Worm (Caenorhabditis elegans) whole organism, midembryonic: ENCODE data around the gene F45D3.4.

Experiments used
- T22C8.4 ChIP-seq: fragments of 200-800 bp; sonication (Bioruptor generic); IDR thresholded peaks from 2 replicates; pipeline ENCODE4 v1.3.6; 2022; ENCODE audit warnings: missing genetic modification characterization, missing compliant biosample characterization
- cog-1 ChIP-seq: sonication (generic microtip); optimal IDR thresholded peaks from 2 replicates; lab custom pipeline; 2016; ENCODE audit warnings: missing genetic modification characterization, missing compliant biosample characterization
- flt-1 ChIP-seq: fragments of 200-800 bp; sonication (Bioruptor generic); IDR thresholded peaks from 2 replicates; pipeline ENCODE4 v1.3.6; 2022; ENCODE audit warnings: missing genetic modification characterization, missing compliant biosample characterization
- klf-2 ChIP-seq: fragments of 200-800 bp; sonication (Bioruptor generic); conservative IDR thresholded peaks from 2 replicates; pipeline ENCODE4 v1.3.6; 2022; ENCODE audit warnings: missing genetic modification reagents, missing genetic modification characterization, missing compliant biosample characterization
- tab-1 ChIP-seq: fragments of 200-800 bp; sonication (Bioruptor generic); IDR thresholded peaks from 2 replicates; pipeline ENCODE4 v1.3.6; 2022; ENCODE audit warnings: missing genetic modification characterization, missing compliant biosample characterization
- ztf-23 ChIP-seq: fragments of 200-800 bp; sonication (Bioruptor generic); IDR thresholded peaks from 2 replicates; pipeline ENCODE4 v1.3.6; 2022; ENCODE audit warnings: missing genetic modification reagents, missing genetic modification characterization, missing compliant biosample characterization
- ztf-29 ChIP-seq: fragments of 200-800 bp; sonication (Bioruptor generic); IDR thresholded peaks from 2 replicates; pipeline ENCODE4 v1.3.6; 2022; ENCODE audit warnings: missing genetic modification reagents, missing genetic modification characterization, missing compliant biosample characterization

DNA sequence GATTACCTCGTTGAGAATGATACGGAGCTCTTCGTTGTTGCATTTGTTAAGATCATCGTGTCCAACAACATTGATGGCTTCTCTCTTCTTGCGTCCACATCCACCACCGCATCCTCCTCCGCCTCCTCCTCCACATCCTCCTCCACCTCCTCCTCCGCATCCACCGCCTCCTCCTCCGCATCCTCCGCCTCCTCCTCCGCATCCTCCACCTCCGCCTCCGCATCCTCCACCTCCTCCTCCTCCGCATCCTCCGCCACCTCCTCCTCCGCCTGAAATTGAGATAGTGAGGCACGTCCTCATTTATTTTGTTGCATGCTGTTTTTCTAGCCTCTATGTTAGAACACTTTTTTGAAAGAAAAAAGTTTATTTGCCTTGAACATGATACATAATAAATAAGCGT is 22.9 kb upstream of the F45D3.4 start:
- TF ChIP-seq klf-2 (no peak), ztf-29 (GFP tag; lab: Robert Waterston, UW) (no peak), ztf-23 (GFP tag; lab: Robert Waterston, UW) (no peak), cog-1 (tag; lab: Kevin White, UChicago) (no peak), tab-1 (GFP tag; lab: Robert Waterston, UW) (no peak), T22C8.4 (GFP tag; lab: Robert Waterston, UW) (no peak), flt-1 (no peak)
